Worm (Caenorhabditis elegans) whole organism, L1 larva: ENCODE data around the gene rpn-1.

Source experiments
- C04F5.9 ChIP-seq: sonication (generic microtip); optimal IDR thresholded peaks from 2 replicates; lab custom pipeline; 2016; ENCODE audit warnings: missing genetic modification characterization, missing compliant biosample characterization
- C16A3.4 ChIP-seq: fragments of 150-350 bp; optimal IDR thresholded peaks from 2 replicates; lab custom pipeline; 2014; ENCODE audit warnings: missing biosample characterization, missing genetic modification characterization
- C34B4.2 ChIP-seq: sonication (generic microtip); optimal IDR thresholded peaks from 2 replicates; lab custom pipeline; 2017; ENCODE audit warnings: mild to moderate bottlenecking, missing genetic modification characterization, missing compliant biosample characterization
- Y116A8C.19 ChIP-seq: sonication (generic microtip); optimal IDR thresholded peaks from 2 replicates; lab custom pipeline; 2016; ENCODE audit warnings: missing compliant biosample characterization, missing genetic modification characterization, borderline replicate concordance
- alr-1 ChIP-seq: fragments of 200-800 bp; sonication (Bioruptor generic); optimal IDR thresholded peaks from 2 replicates; lab custom pipeline; 2018; ENCODE audit warnings: borderline replicate concordance, mild to moderate bottlenecking, missing genetic modification characterization, missing compliant biosample characterization
- aly-2 ChIP-seq: fragments of 150-350 bp; optimal IDR thresholded peaks from 2 replicates; lab custom pipeline; 2014; ENCODE audit warnings: missing biosample characterization, missing genetic modification characterization
- ceh-8 ChIP-seq: fragments of 200-800 bp; sonication (Bioruptor generic); optimal IDR thresholded peaks from 2 replicates; lab custom pipeline; 2018; ENCODE audit warnings: mild to moderate bottlenecking, missing genetic modification characterization, moderate library complexity, missing compliant biosample characterization
- ceh-82 ChIP-seq, 3 experiments: fragments of 150-350 bp in 1 of 3; sonication (generic microtip) in 2 of 3; optimal IDR thresholded peaks; 2 replicates each; lab custom pipeline; 2014 to 2017; ENCODE audit warnings: missing biosample characterization in 3 of 3, missing genetic modification characterization in 3 of 3
- dsc-1 ChIP-seq: sonication (generic microtip); optimal IDR thresholded peaks from 2 replicates; lab custom pipeline; 2016; ENCODE audit warnings: mild to moderate bottlenecking, missing genetic modification characterization, missing compliant biosample characterization
- efl-1 ChIP-seq, 4 experiments: fragments of 150-350 bp; optimal IDR thresholded peaks in 3 of 4; peaks in 1 of 4; 1 replicate in 1 of 4; 2 replicates in 3 of 4; lab custom pipeline; 2014; ENCODE audit warnings: missing biosample characterization in 2 of 4, missing genetic modification characterization in 2 of 4, missing genetic modification reagents in 2 of 4
- egl-27 ChIP-seq, 2 experiments: fragments of 150-350 bp in 1 of 2; sonication (generic microtip); optimal IDR thresholded peaks; 3 replicates each; lab custom pipeline; 2017 to 2018; ENCODE audit warnings: missing biosample characterization in 2 of 2, missing genetic modification characterization in 2 of 2, missing genetic modification reagents in 2 of 2
- fkh-4 ChIP-seq: sonication (generic microtip); optimal IDR thresholded peaks from 2 replicates; lab custom pipeline; 2016; ENCODE audit warnings: missing compliant biosample characterization, missing genetic modification characterization, borderline replicate concordance
- fkh-8 ChIP-seq: sonication (generic microtip); optimal IDR thresholded peaks from 2 replicates; lab custom pipeline; 2016; ENCODE audit warnings: mild to moderate bottlenecking, missing genetic modification characterization, missing compliant biosample characterization
- hlh-17 ChIP-seq: fragments of 200-800 bp; sonication (Bioruptor generic); optimal IDR thresholded peaks from 2 replicates; lab custom pipeline; 2018; ENCODE audit warnings: missing genetic modification characterization, mild to moderate bottlenecking, missing compliant biosample characterization, moderate library complexity, borderline replicate concordance
- nhr-19 ChIP-seq: fragments of 200-800 bp; sonication (Bioruptor generic); conservative IDR thresholded peaks from 2 replicates; pipeline ENCODE4 v1.3.6; 2022; ENCODE audit warnings: missing genetic modification characterization, missing compliant biosample characterization
- nhr-237 ChIP-seq: fragments of 150-350 bp; optimal IDR thresholded peaks from 2 replicates; lab custom pipeline; 2014; ENCODE audit warnings: missing biosample characterization, missing genetic modification characterization
- nhr-28 ChIP-seq: fragments of 150-350 bp; optimal IDR thresholded peaks from 2 replicates; lab custom pipeline; 2014; ENCODE audit warnings: missing biosample characterization, missing genetic modification characterization
- nhr-47 ChIP-seq: sonication (generic microtip); optimal IDR thresholded peaks from 2 replicates; lab custom pipeline; 2016; ENCODE audit warnings: mild to moderate bottlenecking, missing genetic modification characterization, moderate library complexity, missing compliant biosample characterization
- nhr-85 ChIP-seq: sonication (generic microtip); peaks from one replicate; lab custom pipeline; 2016; ENCODE audit warnings: missing genetic modification characterization, inconsistent platforms, missing compliant biosample characterization
- pax-3 ChIP-seq: fragments of 200-800 bp; sonication (Bioruptor generic); optimal IDR thresholded peaks from 2 replicates; lab custom pipeline; 2018; ENCODE audit warnings: mild to moderate bottlenecking, missing genetic modification characterization, moderate library complexity, missing compliant biosample characterization
- skn-1 ChIP-seq: fragments of 150-350 bp; optimal IDR thresholded peaks from 2 replicates; lab custom pipeline; 2014; ENCODE audit warnings: missing biosample characterization, missing genetic modification characterization
- snpc-4 ChIP-seq: fragments of 150-350 bp; optimal IDR thresholded peaks from 2 replicates; lab custom pipeline; 2014; ENCODE audit warnings: missing biosample characterization, missing genetic modification characterization
- sox-4 ChIP-seq: sonication (generic microtip); optimal IDR thresholded peaks from 2 replicates; lab custom pipeline; 2016; ENCODE audit warnings: missing genetic modification characterization, missing compliant biosample characterization
- sup-37 ChIP-seq: fragments of 200-800 bp; sonication (Bioruptor generic); optimal IDR thresholded peaks from 2 replicates; lab custom pipeline; 2018; ENCODE audit warnings: mild to moderate bottlenecking, missing genetic modification characterization, missing compliant biosample characterization
- tbx-2 ChIP-seq: sonication (generic microtip); optimal IDR thresholded peaks from 2 replicates; lab custom pipeline; 2016; ENCODE audit warnings: missing genetic modification characterization, missing compliant biosample characterization
- tlp-1 ChIP-seq: fragments of 150-350 bp; optimal IDR thresholded peaks from 2 replicates; lab custom pipeline; 2014; ENCODE audit warnings: missing biosample characterization, missing genetic modification characterization
- unc-130 ChIP-seq: fragments of 150-350 bp; optimal IDR thresholded peaks from 2 replicates; lab custom pipeline; 2017; ENCODE audit warnings: missing biosample characterization, missing genetic modification characterization, inconsistent platforms
- unc-86 ChIP-seq: sonication (generic microtip); optimal IDR thresholded peaks from 2 replicates; lab custom pipeline; 2016; ENCODE audit warnings: missing genetic modification characterization, missing compliant biosample characterization
- vab-15 ChIP-seq: sonication (generic microtip); optimal IDR thresholded peaks from 2 replicates; lab custom pipeline; 2017; ENCODE audit warnings: missing genotype, mild to moderate bottlenecking, missing genetic modification characterization, missing compliant biosample characterization
- xbp-1 ChIP-seq: sonication (generic microtip); optimal IDR thresholded peaks from 2 replicates; lab custom pipeline; 2016; ENCODE audit warnings: missing genetic modification characterization, missing compliant biosample characterization
- zag-1 ChIP-seq: fragments of 150-350 bp; optimal IDR thresholded peaks from 2 replicates; lab custom pipeline; 2014; ENCODE audit warnings: missing biosample characterization, missing genetic modification characterization
- ztf-11 ChIP-seq, 2 experiments: sonication (generic microtip); optimal IDR thresholded peaks; 2 replicates each; lab custom pipeline; 2016 to 2017; ENCODE audit warnings: missing genetic modification characterization in 2 of 2, missing biosample characterization in 1 of 2, missing compliant biosample characterization in 1 of 2

The rpn-1 gene

ce11 chrIV:6914161-6914585 lies 4.5 kb upstream of the rpn-1 start:
- peak; percentile 8 for TF ChIP-seq nhr-47 (tag; lab: Kevin White, UChicago)
- TF ChIP-seq nhr-19 (GFP tag; lab: Robert Waterston, UW): peak; percentile 52
- TF ChIP-seq snpc-4 (tag; lab: Kevin White, UChicago): peak; percentile 71
- TF ChIP-seq nhr-85 (tag; lab: Kevin White, UChicago): peak; percentile 8

- peak; percentile 46 for TF ChIP-seq dsc-1
- TF ChIP-seq nhr-28 (tag; lab: Kevin White, UChicago): no peak
- no peak for TF ChIP-seq sox-4 (tag; lab: Kevin White, UChicago)
- no peak for TF ChIP-seq zag-1 (tag; lab: Kevin White, UChicago)
- peak; percentile 30 for TF ChIP-seq unc-86
- TF ChIP-seq unc-130 (tag; lab: Kevin White, UChicago): no peak
- no peak for TF ChIP-seq nhr-85 (tag; lab: Kevin White, UChicago)
- no peak for TF ChIP-seq sup-37 (GFP tag; lab: Kevin White, UChicago)
- TF ChIP-seq ceh-82 (tag; optimal IDR thresholded peaks at IDR 0.05; lab: Kevin White, UChicago): no peak
- TF ChIP-seq alr-1 (tag; lab: Kevin White, UChicago): no peak
- TF ChIP-seq efl-1 (optimal IDR thresholded peaks at IDR 0.05; lab: Kevin White, UChicago): no peak
- TF ChIP-seq efl-1 (GFP tag; optimal IDR thresholded peaks at IDR 0.05 in 1 of 2; lab: Kevin White, UChicago): peak in 1 of 2 experiments; percentile 88
- TF ChIP-seq egl-27 (tag; optimal IDR thresholded peaks at IDR 0.05; lab: Kevin White, UChicago): no peak
- peak; percentile 46 for TF ChIP-seq fkh-8 (tag; lab: Kevin White, UChicago)
Observed at ce11 chrIV:6912851-6913588, 3.3 kb upstream of the rpn-1 start, which contains the start of gene T22D1.3. Gene T22D1.3, plus strand, starts transcription at chrIV:6913538.

ce11 chrIV:6907487-6907886 lies 2.2 kb downstream of the rpn-1 start:
- TF ChIP-seq tlp-1 (tag; lab: Kevin White, UChicago): no peak
- TF ChIP-seq ceh-8 (GFP tag; lab: Kevin White, UChicago): peak; percentile 55

- TF ChIP-seq aly-2 (tag; lab: Kevin White, UChicago) (peak; percentile 60), pax-3 (tag; lab: Kevin White, UChicago) (no peak)
Observed at ce11 chrIV:6905947-6906489, 3.7 kb downstream of the rpn-1 start, which contains the start of the genes T22D1.17 and T22D1.8. Gene T22D1.17, plus strand, starts transcription at chrIV:6905997. Gene T22D1.8, minus strand, starts transcription at chrIV:6906348.

ce11 chrIV:6905428-6905827 lies 4.3 kb downstream of the rpn-1 start:
- no peak for TF ChIP-seq vab-15 (tag; lab: Kevin White, UChicago)
- TF ChIP-seq skn-1: no peak
- no peak for TF ChIP-seq xbp-1 (tag; lab: Kevin White, UChicago)
- TF ChIP-seq C34B4.2 (tag; lab: Kevin White, UChicago): no peak
- no peak for TF ChIP-seq dsc-1
- TF ChIP-seq tbx-2 (tag; lab: Kevin White, UChicago): no peak
- TF ChIP-seq nhr-47 (tag; lab: Kevin White, UChicago): no peak
- no peak for TF ChIP-seq hlh-17 (GFP tag; lab: Kevin White, UChicago)

ce11 chrIV:6904606-6905005 lies 5.1 kb downstream of the rpn-1 start:
- TF ChIP-seq ztf-11 (tag; optimal IDR thresholded peaks at IDR 0.05; lab: Kevin White, UChicago) (no peak), Y116A8C.19 (tag; lab: Kevin White, UChicago) (no peak), ceh-82 (tag; optimal IDR thresholded peaks at IDR 0.05; lab: Kevin White, UChicago) (no peak), nhr-237 (tag; lab: Kevin White, UChicago) (no peak), tlp-1 (tag; lab: Kevin White, UChicago) (no peak), fkh-4 (tag; lab: Kevin White, UChicago) (no peak), sup-37 (GFP tag; lab: Kevin White, UChicago) (no peak), sox-4 (tag; lab: Kevin White, UChicago) (no peak), C04F5.9 (tag; lab: Kevin White, UChicago) (no peak), C16A3.4 (tag; lab: Kevin White, UChicago) (no peak)
